Worm (Caenorhabditis elegans): ENCODE results near the gene slrp-1.

Gene slrp-1

ce11 chrV:13591504-13592174 lies 26.0 kb downstream of the slrp-1 start, which contains the start of gene tbcb-1:
tbcb-1 (plus strand) TSS chrV:13592124.
- TF ChIP-seq snpc-4 (GFP tag; optimal IDR thresholded peaks at IDR 0.05) (no peak), snpc-4 (tag; optimal IDR thresholded peaks at IDR 0.05) (no peak), tbx-9 (tag; optimal IDR thresholded peaks at IDR 0.05; ENCODE audit: borderline replicate concordance) (no peak), lir-1 (GFP tag; conservative IDR thresholded peaks at IDR 0.05) (no peak), ets-4 (GFP tag; optimal IDR thresholded peaks at IDR 0.05) (no peak), mes-4 (tag; optimal IDR thresholded peaks at IDR 0.05) (no peak), xnd-1 (tag; optimal IDR thresholded peaks at IDR 0.05) (peak; percentile 79), madf-10 (tag; optimal IDR thresholded peaks at IDR 0.05) (no peak), sea-2 (GFP tag; IDR thresholded peaks at IDR 0.05) (no peak), bed-1 (GFP tag; IDR thresholded peaks at IDR 0.05) (no peak), lsl-1 (GFP tag; optimal IDR thresholded peaks at IDR 0.05) (peak; percentile 32), F22D6.2 (tag; optimal IDR thresholded peaks at IDR 0.05) (no peak), tlf-1 (GFP tag; optimal IDR thresholded peaks at IDR 0.05) (no peak), B0261.1 (tag; optimal IDR thresholded peaks at IDR 0.05) (no peak), F55B11.4 (tag; optimal IDR thresholded peaks at IDR 0.05; ENCODE audit: borderline replicate concordance, insufficient read depth) (no peak), ztf-6 (GFP tag; IDR thresholded peaks at IDR 0.05) (no peak), akir-1 (GFP tag; optimal IDR thresholded peaks at IDR 0.05) (no peak), madf-6 (GFP tag; IDR thresholded peaks at IDR 0.05) (peak; percentile 92), lsy-27 (tag; optimal IDR thresholded peaks at IDR 0.05; ENCODE audit: borderline replicate concordance, insufficient read depth) (no peak), die-1 (tag; optimal IDR thresholded peaks at IDR 0.05) (no peak), let-607 (tag; optimal IDR thresholded peaks at IDR 0.05) (no peak), him-1 (tag; optimal IDR thresholded peaks at IDR 0.05) (peak; percentile 36), F57A8.1 (GFP tag; optimal IDR thresholded peaks at IDR 0.05) (no peak), mcd-1 (GFP tag; IDR thresholded peaks at IDR 0.05) (peak; percentile 92), fkh-3 (tag; optimal IDR thresholded peaks at IDR 0.05) (no peak), egl-18 (GFP tag; IDR thresholded peaks at IDR 0.05) (no peak), hsf-1 (GFP tag; IDR thresholded peaks at IDR 0.05) (no peak), zfh-2 (GFP tag; conservative IDR thresholded peaks at IDR 0.05) (no peak), ztf-25 (GFP tag; IDR thresholded peaks at IDR 0.05) (no peak), snpc-3.4 (tag; optimal IDR thresholded peaks at IDR 0.05) (peak; percentile 0), madf-8 (GFP tag; conservative IDR thresholded peaks at IDR 0.05) (peak; percentile 90), lin-26 (GFP tag; IDR thresholded peaks at IDR 0.05) (no peak), Y67H2A.10 (GFP tag; conservative IDR thresholded peaks at IDR 0.05) (no peak), hlh-26 (GFP tag; conservative IDR thresholded peaks at IDR 0.05) (no peak), attf-3 (GFP tag; conservative IDR thresholded peaks at IDR 0.05) (0 out of 2 replicates have a peak, but pooled peaks have one; percentile 19), lin-54 (GFP tag; optimal IDR thresholded peaks at IDR 0.05) (no peak)

- no peak for TF ChIP-seq T26A5.8 (tag; optimal IDR thresholded peaks at IDR 0.05)
- peak; percentile 47; the same call in 1 of the 2 replicates for TF ChIP-seq madf-6 (GFP tag; IDR thresholded peaks at IDR 0.05)
- TF ChIP-seq Y95B8A.8 (GFP tag; IDR thresholded peaks at IDR 0.05) = 0 out of 2 replicates have a peak, but pooled peaks have one; percentile 18
These were observed 27.4 kb downstream of the slrp-1 start, which contains the start of gene F53F4.4 for ce11 chrV:13593083-13593482. F53F4.4 (plus strand) TSS chrV:13593383.

All from whole organism, young adult.